Fruit fly (Drosophila melanogaster): Measurements from ENCODE around the gene CG16964.

DNA sequence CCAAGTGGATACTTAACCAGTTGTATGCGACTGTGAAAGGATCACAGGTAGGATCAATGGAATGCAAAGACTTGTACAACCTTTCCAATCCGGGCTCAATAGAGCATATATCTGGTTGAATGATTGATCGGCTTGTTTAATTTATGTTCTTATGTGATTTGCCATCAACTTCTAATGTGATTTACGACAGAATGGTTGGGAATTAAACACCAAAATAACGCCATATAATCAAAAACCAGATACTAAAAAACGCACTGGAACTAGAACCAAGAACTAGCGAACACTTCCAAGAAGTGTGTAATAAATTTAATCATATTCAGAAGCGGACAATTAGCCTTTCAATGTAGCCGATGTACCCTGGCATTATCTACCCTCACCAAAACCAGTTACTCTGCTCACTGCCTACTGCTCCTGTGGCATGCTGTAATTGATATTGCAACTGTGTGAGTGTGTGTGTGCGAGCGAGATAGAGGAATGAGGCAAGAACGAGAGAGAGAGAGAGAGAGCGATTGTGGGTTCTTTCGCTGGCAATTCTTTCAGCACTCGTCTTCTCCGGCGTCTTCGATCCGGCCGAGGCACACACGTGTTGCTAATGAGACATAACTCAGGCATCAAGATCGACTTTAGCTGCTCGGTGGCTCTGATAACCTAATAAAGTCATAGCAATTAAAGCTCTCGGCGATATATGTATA lies 21.0 kb downstream of the CG16964 start:
- TF ChIP-seq kay (GFP tag; ENCODE audit: borderline replicate concordance) (no peak), CG7045 (GFP tag; optimal IDR thresholded peaks at IDR 0.05) (no peak), pad (GFP tag; optimal IDR thresholded peaks at IDR 0.05) (no peak), tj (GFP tag; optimal IDR thresholded peaks at IDR 0.05) (no peak), CG5204 (GFP tag; optimal IDR thresholded peaks at IDR 0.05) (no peak), Clk (GFP tag; optimal IDR thresholded peaks at IDR 0.05) (no peak), CG11617 (GFP tag; optimal IDR thresholded peaks at IDR 0.05) (no peak), CG33017 (tag; optimal IDR thresholded peaks at IDR 0.05) (no peak), toe (GFP tag; optimal IDR thresholded peaks at IDR 0.05) (no peak), CG1620 (GFP tag; optimal IDR thresholded peaks at IDR 0.05) (no peak)

Measured in whole organism, adult.